Worm (Caenorhabditis elegans): ENCODE data around the gene abf-5.

Gene abf-5

DNA sequence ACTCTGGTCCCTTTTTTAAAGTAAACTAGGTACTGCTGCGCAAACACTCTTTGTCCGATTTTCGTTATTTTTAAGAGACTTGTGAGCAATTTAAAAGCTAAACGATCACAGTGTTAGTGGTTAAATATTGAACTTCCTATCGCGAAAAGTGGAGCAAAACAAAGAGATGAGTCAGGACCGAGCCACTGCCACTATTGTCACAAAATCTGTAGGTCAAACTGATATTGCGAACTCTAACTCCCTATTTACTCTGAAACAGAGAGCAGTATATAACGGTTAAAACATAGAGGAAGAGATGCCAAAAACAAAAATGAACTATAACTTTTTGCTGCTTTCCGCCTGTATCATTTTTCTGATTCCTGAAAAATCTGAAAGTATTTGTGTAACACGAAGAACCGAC, at the start of gene abf-5:
Gene abf-5, plus strand, starts transcription at position 301 of the 400 bp plus-strand sequence.
- no peak for TF ChIP-seq ztf-25 (GFP tag; IDR thresholded peaks at IDR 0.05)
- TF ChIP-seq F10E7.11 (tag; optimal IDR thresholded peaks at IDR 0.05), result no peak
- no peak for TF ChIP-seq hmg-1.2 (GFP tag; IDR thresholded peaks at IDR 0.05)
- TF ChIP-seq Y67H2A.10 (GFP tag; conservative IDR thresholded peaks at IDR 0.05), result no peak
- no peak for TF ChIP-seq zfh-2 (GFP tag; conservative IDR thresholded peaks at IDR 0.05)
- TF ChIP-seq B0035.1 (tag; optimal IDR thresholded peaks at IDR 0.05), result no peak
- no peak for TF ChIP-seq zim-3 (tag; optimal IDR thresholded peaks at IDR 0.05)
- no peak for TF ChIP-seq egl-18 (GFP tag; IDR thresholded peaks at IDR 0.05)
- no peak for TF ChIP-seq ztf-18 (tag; optimal IDR thresholded peaks at IDR 0.05)
- no peak for TF ChIP-seq lsy-27 (tag; optimal IDR thresholded peaks at IDR 0.05; ENCODE audit: borderline replicate concordance, insufficient read depth)
- TF ChIP-seq hrde-1 (tag; optimal IDR thresholded peaks at IDR 0.05; ENCODE audit: borderline replicate concordance), result no peak
- no peak for TF ChIP-seq dox-1 (GFP tag; IDR thresholded peaks at IDR 0.05)
- no peak for TF ChIP-seq ceh-40 (GFP tag; IDR thresholded peaks at IDR 0.05)
- no peak for TF ChIP-seq ceh-27 (GFP tag; optimal IDR thresholded peaks at IDR 0.05)
- no peak for TF ChIP-seq mes-4 (tag; optimal IDR thresholded peaks at IDR 0.05)
- TF ChIP-seq ceh-79 (tag; optimal IDR thresholded peaks at IDR 0.05), result no peak
- no peak for TF ChIP-seq nhr-80 (tag; optimal IDR thresholded peaks at IDR 0.05)

DNA sequence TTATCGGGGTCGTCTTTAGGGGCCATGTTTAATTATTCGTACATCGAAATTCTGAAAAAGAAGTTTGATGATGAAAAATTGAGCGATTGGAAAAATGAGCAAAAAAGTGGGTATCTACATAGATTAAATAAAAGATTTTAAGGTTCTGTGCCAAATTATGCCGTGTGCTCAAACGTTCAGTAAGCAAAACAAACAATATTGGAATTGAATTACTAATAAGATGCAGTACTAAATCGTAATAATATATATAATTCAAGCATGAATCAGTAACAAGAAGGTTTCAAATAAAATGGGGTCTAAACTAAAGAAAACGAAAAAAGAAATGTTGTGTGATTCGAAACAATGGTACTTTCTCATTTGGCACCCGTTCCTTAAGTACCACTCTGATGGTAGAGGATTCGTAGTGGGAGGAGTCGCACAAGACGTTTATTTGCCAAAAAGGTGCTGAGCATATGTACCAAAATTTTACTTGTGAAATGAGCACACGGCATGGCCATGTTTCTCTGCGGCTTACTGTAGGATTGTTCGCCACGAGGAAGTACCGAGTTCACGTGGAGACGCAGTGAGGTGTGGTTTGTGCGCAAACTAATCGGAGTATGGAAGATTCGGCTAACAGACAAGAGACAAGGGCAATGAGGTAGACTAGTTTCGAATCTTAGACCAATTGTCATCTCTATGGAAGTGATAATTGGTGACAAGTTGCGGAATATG, 43.0 kb upstream of the abf-5 start, which contains the start of gene pgp-14:
Gene pgp-14, minus strand, starts transcription at position 51 of the 711 bp plus-strand sequence.
- TF ChIP-seq hmg-20 (GFP tag; IDR thresholded peaks at IDR 0.05), result no peak
- TF ChIP-seq die-1 (tag; optimal IDR thresholded peaks at IDR 0.05), result no peak
- no peak for TF ChIP-seq cebp-1 (GFP tag; IDR thresholded peaks at IDR 0.05)
- TF ChIP-seq cebp-1 (tag; optimal IDR thresholded peaks at IDR 0.05), result no peak
- TF ChIP-seq ceh-27 (GFP tag; optimal IDR thresholded peaks at IDR 0.05), result no peak
- no peak for TF ChIP-seq nhr-179 (tag; optimal IDR thresholded peaks at IDR 0.05)
- TF ChIP-seq tbx-9 (tag; optimal IDR thresholded peaks at IDR 0.05; ENCODE audit: borderline replicate concordance), result no peak
- TF ChIP-seq F23B12.7 (tag; optimal IDR thresholded peaks at IDR 0.05; ENCODE audit: insufficient read depth), result no peak

ce11 chrX:12750805-12751204, 41.8 kb upstream of the abf-5 start:
- TF ChIP-seq bed-2 (GFP tag; IDR thresholded peaks at IDR 0.05) (no peak), hmg-20 (GFP tag; IDR thresholded peaks at IDR 0.05) (no peak), chd-7 (tag; optimal IDR thresholded peaks at IDR 0.05) (no peak), ets-4 (GFP tag; optimal IDR thresholded peaks at IDR 0.05) (no peak)

ce11 chrX:12754043-12754442, 38.6 kb upstream of the abf-5 start:
- TF ChIP-seq lag-1 (GFP tag; IDR thresholded peaks at IDR 0.05), result no peak
- no peak for TF ChIP-seq sea-2 (GFP tag; IDR thresholded peaks at IDR 0.05)
- no peak for TF ChIP-seq tlf-1 (GFP tag; optimal IDR thresholded peaks at IDR 0.05)
- no peak for TF ChIP-seq ccch-3 (GFP tag; optimal IDR thresholded peaks at IDR 0.05)
- no peak for TF ChIP-seq ztf-22 (GFP tag; optimal IDR thresholded peaks at IDR 0.05)
- TF ChIP-seq ekl-4 (GFP tag; IDR thresholded peaks at IDR 0.05), result no peak
- TF ChIP-seq nfya-1 (tag; optimal IDR thresholded peaks at IDR 0.05; ENCODE audit: borderline replicate concordance, insufficient read depth), result no peak
- no peak for TF ChIP-seq rec-8 (tag; optimal IDR thresholded peaks at IDR 0.05)
- no peak for TF ChIP-seq dox-1 (GFP tag; IDR thresholded peaks at IDR 0.05)
- no peak for TF ChIP-seq somi-1 (GFP tag; optimal IDR thresholded peaks at IDR 0.05)
- no peak for TF ChIP-seq lin-26 (GFP tag; IDR thresholded peaks at IDR 0.05)
- no peak for TF ChIP-seq unc-130 (GFP tag; optimal IDR thresholded peaks at IDR 0.05)
- no peak for TF ChIP-seq ztf-18 (tag; optimal IDR thresholded peaks at IDR 0.05)

All from whole organism, young adult.